Fruit fly (Drosophila melanogaster): ENCODE results near the gene ttm2.

The ttm2 gene

DNA sequence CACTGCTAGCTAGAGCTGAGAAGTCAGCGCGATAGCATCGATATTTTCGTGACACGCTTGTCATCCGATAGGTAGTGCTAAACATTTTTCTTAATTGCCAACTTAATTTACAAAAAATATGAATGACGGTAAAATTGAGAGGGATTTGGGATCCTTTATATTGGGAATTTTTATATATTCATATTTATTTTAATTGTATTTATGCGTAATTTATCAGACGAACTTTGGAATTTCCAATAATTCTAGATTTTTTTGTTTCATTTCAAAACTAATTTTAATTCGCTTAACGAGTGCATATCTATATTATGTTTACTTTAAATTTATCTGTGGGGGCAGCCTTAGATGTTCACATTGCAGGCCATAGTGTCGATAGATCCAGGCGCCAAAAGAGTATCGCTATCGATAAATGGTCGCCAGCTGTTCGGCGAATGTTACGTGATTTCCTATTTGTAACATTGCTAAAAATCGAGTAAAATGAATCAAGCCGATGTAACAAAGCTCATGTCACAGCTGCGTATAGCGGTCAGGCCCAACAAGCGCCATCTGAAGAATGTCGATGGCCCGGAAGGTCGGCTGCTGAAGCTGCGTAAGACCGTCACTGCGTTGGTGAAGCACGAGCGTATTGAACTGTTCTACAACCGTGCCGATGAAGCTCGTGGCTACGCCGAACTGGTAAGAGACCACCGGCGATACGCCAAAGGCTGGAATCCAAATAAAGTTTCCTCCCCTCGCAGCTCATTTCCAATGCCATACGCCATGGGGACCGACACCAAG, 10.4 kb upstream of the ttm2 start, which contains the start of the genes Tudor-SN and mRpL17 (continued):
- TF ChIP-seq CG3919 (GFP tag; optimal IDR thresholded peaks at IDR 0.05) (peak; percentile 43), CG8119 (GFP tag; IDR thresholded peaks at IDR 0.05) (no peak), Eip93F (GFP tag; optimal IDR thresholded peaks at IDR 0.05) (no peak), CG16779 (tag; optimal IDR thresholded peaks at IDR 0.05) (no peak), Sox14 (GFP tag; optimal IDR thresholded peaks at IDR 0.05) (peak; percentile 16), OdsH (GFP tag; optimal IDR thresholded peaks at IDR 0.05) (peak; percentile 55), Eip75B (GFP tag; optimal IDR thresholded peaks at IDR 0.05) (peak; percentile 27), dac (GFP tag; optimal IDR thresholded peaks at IDR 0.05) (no peak), cyc (GFP tag; optimal IDR thresholded peaks at IDR 0.05) (peak; percentile 16), Blimp-1 (GFP tag; optimal IDR thresholded peaks at IDR 0.05) (no peak), fd85E (GFP tag; optimal IDR thresholded peaks at IDR 0.05) (no peak), fkh (GFP tag; optimal IDR thresholded peaks at IDR 0.05) (peak; percentile 71), CG10631 (GFP tag; optimal IDR thresholded peaks at IDR 0.05) (peak; percentile 60), pdm3 (GFP tag; optimal IDR thresholded peaks at IDR 0.05) (no peak), CG8319 (GFP tag; optimal IDR thresholded peaks at IDR 0.05) (no peak), CG4318 (GFP tag; optimal IDR thresholded peaks at IDR 0.05) (no peak), CG6276 (GFP tag; optimal IDR thresholded peaks at IDR 0.05) (no peak), Eip78C (GFP tag) (peak; percentile 64), svp (GFP tag) (peak; percentile 80), vri (GFP tag; optimal IDR thresholded peaks at IDR 0.05) (peak; percentile 61), achi (GFP tag; optimal IDR thresholded peaks at IDR 0.05) (peak; percentile 69), lz (GFP tag; optimal IDR thresholded peaks at IDR 0.05) (peak; percentile 50), CG31627 (GFP tag; optimal IDR thresholded peaks at IDR 0.05) (peak; percentile 29), CG32006 (GFP tag; optimal IDR thresholded peaks at IDR 0.05) (no peak), CG6808 (GFP tag; optimal IDR thresholded peaks at IDR 0.05) (peak; percentile 9), CG11762 (GFP tag; optimal IDR thresholded peaks at IDR 0.05; ENCODE audit: insufficient read depth) (peak; percentile 2), acj6 (GFP tag; optimal IDR thresholded peaks at IDR 0.05) (peak; percentile 36), CG7368 (GFP tag; optimal IDR thresholded peaks at IDR 0.05) (no peak), CG1621 (tag; optimal IDR thresholded peaks at IDR 0.05) (no peak), Lpt (GFP tag; optimal IDR thresholded peaks at IDR 0.05) (peak; percentile 12), net (GFP tag; optimal IDR thresholded peaks at IDR 0.05) (no peak), Ets21C (GFP tag; optimal IDR thresholded peaks at IDR 0.05) (peak; percentile 24)

DNA sequence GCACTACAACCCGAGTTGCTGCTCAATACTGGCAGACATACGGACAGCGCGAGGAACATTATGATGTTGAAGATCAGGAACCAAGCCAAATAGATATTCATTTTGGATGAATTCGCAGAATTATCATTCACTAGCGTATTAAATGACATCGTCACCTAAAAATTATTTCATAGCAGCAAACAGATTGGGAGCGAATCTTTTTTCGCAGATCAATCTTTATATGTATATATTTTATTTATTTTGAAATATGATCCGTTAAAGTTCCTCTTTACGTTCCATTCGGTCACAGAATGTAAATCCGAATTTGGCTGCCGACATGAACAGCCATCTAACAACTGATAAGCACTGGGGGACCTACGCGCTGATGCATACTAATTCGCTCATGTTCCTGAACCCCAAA, 9.1 kb upstream of the ttm2 start, which contains the start of gene CG34263:
Gene CG34263, minus strand, starts transcription at position 101 of the 400 bp plus-strand sequence.
- no peak for TF ChIP-seq eg (GFP tag; IDR thresholded peaks at IDR 0.05)
- no peak for TF ChIP-seq CG11762 (GFP tag; optimal IDR thresholded peaks at IDR 0.05; ENCODE audit: insufficient read depth)
- no peak for TF ChIP-seq Met (GFP tag; optimal IDR thresholded peaks at IDR 0.05)
- TF ChIP-seq CG32006 (GFP tag; optimal IDR thresholded peaks at IDR 0.05), result no peak
- no peak for TF ChIP-seq CG6276 (GFP tag; optimal IDR thresholded peaks at IDR 0.05)
- TF ChIP-seq CG6792 (GFP tag; optimal IDR thresholded peaks at IDR 0.05), result no peak
- TF ChIP-seq CG9139 (GFP tag; optimal IDR thresholded peaks at IDR 0.05), result no peak
- TF ChIP-seq svp (GFP tag), result no peak
- TF ChIP-seq CG3032 (tag; optimal IDR thresholded peaks at IDR 0.05), result no peak
- no peak for TF ChIP-seq topi (GFP tag; optimal IDR thresholded peaks at IDR 0.05)
- no peak for TF ChIP-seq Sox102F (GFP tag; optimal IDR thresholded peaks at IDR 0.05)
- no peak for TF ChIP-seq spab (GFP tag; optimal IDR thresholded peaks at IDR 0.05)
- no peak for TF ChIP-seq Hr38 (GFP tag; optimal IDR thresholded peaks at IDR 0.05)
- TF ChIP-seq esn (GFP tag; optimal IDR thresholded peaks at IDR 0.05), result no peak
- no peak for TF ChIP-seq Gug (GFP tag; IDR thresholded peaks at IDR 0.05)
- no peak for TF ChIP-seq Eip93F (GFP tag; optimal IDR thresholded peaks at IDR 0.05)
- TF ChIP-seq Ets96B (tag; optimal IDR thresholded peaks at IDR 0.05), result no peak
- TF ChIP-seq net (GFP tag; optimal IDR thresholded peaks at IDR 0.05), result no peak
- no peak for TF ChIP-seq Hr39 (GFP tag; optimal IDR thresholded peaks at IDR 0.05)
- TF ChIP-seq CG15336 (GFP tag; IDR thresholded peaks at IDR 0.05), result no peak

Data from whole organism, prepupa.